Worm (Caenorhabditis elegans): ENCODE measurements around the gene C08E3.14.

ce11 chrII:1648768-1649167 is 23.0 kb downstream of the C08E3.14 start, which contains the start of gene fbxb-21:
- TF ChIP-seq ama-1 (optimal IDR thresholded peaks at IDR 0.05) = no peak
- no peak for TF ChIP-seq F13C5.2 (tag; optimal IDR thresholded peaks at IDR 0.05)
- no peak for TF ChIP-seq tra-4 (tag; optimal IDR thresholded peaks at IDR 0.05)
- TF ChIP-seq hnd-1 (tag; optimal IDR thresholded peaks at IDR 0.05) = no peak
- no peak for TF ChIP-seq flt-1 (GFP tag; IDR thresholded peaks at IDR 0.05)
- TF ChIP-seq B0310.2 (tag; optimal IDR thresholded peaks at IDR 0.05) = no peak
- no peak for TF ChIP-seq hmbx-1 (tag; optimal IDR thresholded peaks at IDR 0.05)
- no peak for TF ChIP-seq hmg-4 (GFP tag; optimal IDR thresholded peaks at IDR 0.05)

All from whole organism, early embryonic.